Fruit fly (Drosophila melanogaster) whole organism, embryonic: ENCODE results near the gene CG31321.

Experiments
- Abd-B ChIP-seq: fragments of 200-800 bp; sonication (Bioruptor generic); optimal IDR thresholded peaks from 2 replicates; lab custom pipeline; 2018; ENCODE audit warnings: missing biosample characterization, mild to moderate bottlenecking, missing genetic modification characterization, moderate library complexity
- B-H1 ChIP-seq: fragments of 200-800 bp; sonication (Bioruptor generic); IDR thresholded peaks from 3 replicates; pipeline ENCODE4 v1.3.6; 2022; ENCODE audit warnings: missing biosample characterization, missing genetic modification characterization
- CG10209 ChIP-seq: fragments of 200-800 bp; sonication (Bioruptor generic); optimal IDR thresholded peaks from 3 replicates; lab custom pipeline; 2017; ENCODE audit warnings: missing biosample characterization, mild to moderate bottlenecking, missing genetic modification characterization, missing genetic modification reagents
- CG10462 ChIP-seq: fragments of 200-800 bp; sonication (Bioruptor generic); optimal IDR thresholded peaks from 2 replicates; lab custom pipeline; 2016; ENCODE audit warnings: missing biosample characterization, missing genetic modification characterization
- CG11560 ChIP-seq: fragments of 200-800 bp; sonication (Bioruptor generic); IDR thresholded peaks from 3 replicates; pipeline ENCODE4 v1.3.6; 2022; ENCODE audit warnings: missing biosample characterization, missing genetic modification characterization
- CG11696 ChIP-seq: fragments of 200-800 bp; sonication (Bioruptor generic); IDR thresholded peaks from 2 replicates; pipeline ENCODE4 v1.3.6; 2022; ENCODE audit warnings: missing biosample characterization, missing genetic modification characterization
- CG14965 ChIP-seq: fragments of 200-800 bp; sonication (Bioruptor generic); optimal IDR thresholded peaks from 2 replicates; lab custom pipeline; 2016; ENCODE audit warnings: missing biosample characterization, missing genetic modification characterization, borderline replicate concordance
- CG1792 ChIP-seq: fragments of 200-800 bp; sonication (Bioruptor generic); optimal IDR thresholded peaks from 2 replicates; lab custom pipeline; 2016; ENCODE audit warnings: missing biosample characterization, missing genetic modification characterization
- CG2116 ChIP-seq: fragments of 200-800 bp; sonication (Bioruptor generic); optimal IDR thresholded peaks from 3 replicates; lab custom pipeline; 2018; ENCODE audit warnings: missing biosample characterization, mild to moderate bottlenecking, missing genetic modification characterization
- CG30403 ChIP-seq: fragments of 200-800 bp; sonication (Bioruptor generic); optimal IDR thresholded peaks from 3 replicates; lab custom pipeline; 2016; ENCODE audit warnings: missing biosample characterization, missing genetic modification characterization
- CG3281 ChIP-seq: fragments of 200-800 bp; sonication (Bioruptor generic); optimal IDR thresholded peaks from 3 replicates; lab custom pipeline; 2017; ENCODE audit warnings: missing biosample characterization, mild to moderate bottlenecking, missing genetic modification characterization
- CG34422 ChIP-seq: fragments of 200-800 bp; sonication (Bioruptor generic); IDR thresholded peaks from 3 replicates; pipeline ENCODE4 v1.3.6; 2022; ENCODE audit warnings: missing biosample characterization, missing genetic modification characterization
- CG3995 ChIP-seq: fragments of 200-800 bp; sonication (Bioruptor generic); optimal IDR thresholded peaks from 3 replicates; lab custom pipeline; 2016; ENCODE audit warnings: missing biosample characterization, missing genetic modification characterization
- CG4328 ChIP-seq: fragments of 200-800 bp; sonication (Bioruptor generic); optimal IDR thresholded peaks from 3 replicates; lab custom pipeline; 2017; ENCODE audit warnings: missing biosample characterization, missing genetic modification reagents, missing genetic modification characterization
- CG5180 ChIP-seq: fragments of 200-800 bp; sonication (Bioruptor generic); optimal IDR thresholded peaks from 3 replicates; lab custom pipeline; 2017; ENCODE audit warnings: missing biosample characterization, missing genetic modification characterization, mild to moderate bottlenecking, moderate library complexity, missing genetic modification reagents
- CG6654 ChIP-seq: fragments of 200-800 bp; sonication (Bioruptor generic); optimal IDR thresholded peaks from 2 replicates; lab custom pipeline; 2017; ENCODE audit warnings: missing biosample characterization, mild to moderate bottlenecking, missing genetic modification characterization
- CG8944 ChIP-seq: fragments of 200-800 bp; sonication (Bioruptor generic); optimal IDR thresholded peaks from 3 replicates; lab custom pipeline; 2016; ENCODE audit warnings: missing biosample characterization, missing genetic modification characterization
- HLH3B ChIP-seq: fragments of 200-800 bp; sonication (Bioruptor generic); IDR thresholded peaks from 2 replicates; pipeline ENCODE4 v1.3.6; 2022; ENCODE audit warnings: missing biosample characterization, missing genetic modification characterization
- HLH4C ChIP-seq: fragments of 200-800 bp; sonication (Bioruptor generic); IDR thresholded peaks from 3 replicates; pipeline ENCODE4 v1.3.6; 2022; ENCODE audit warnings: missing biosample characterization, missing genetic modification characterization; ENCODE audit not compliant: partially characterized antibody
- HmgZ ChIP-seq: fragments of 200-800 bp; sonication (Bioruptor generic); optimal IDR thresholded peaks from 2 replicates; lab custom pipeline; 2018; ENCODE audit warnings: missing biosample characterization, mild to moderate bottlenecking, missing genetic modification characterization
- Hr39 ChIP-seq: fragments of >200 bp; optimal IDR thresholded peaks from 2 replicates; lab custom pipeline; 2017
- Lhr ChIP-seq: fragments of 200-800 bp; sonication (Bioruptor generic); optimal IDR thresholded peaks from 3 replicates; lab custom pipeline; 2017; ENCODE audit warnings: mild to moderate bottlenecking, missing biosample characterization, missing genetic modification reagents, missing genetic modification characterization
- MESR4 ChIP-seq: fragments of 200-800 bp; sonication (Bioruptor generic); optimal IDR thresholded peaks from 2 replicates; lab custom pipeline; 2018; ENCODE audit warnings: missing biosample characterization, mild to moderate bottlenecking, missing genetic modification characterization, moderate library complexity
- Mad ChIP-seq: fragments of 200-800 bp; sonication (Bioruptor generic); optimal IDR thresholded peaks from 2 replicates; lab custom pipeline; 2016; ENCODE audit warnings: missing biosample characterization, missing genetic modification characterization
- Max ChIP-seq: fragments of 200-800 bp; sonication (Bioruptor generic); optimal IDR thresholded peaks from 2 replicates; lab custom pipeline; 2016; ENCODE audit warnings: missing biosample characterization, mild to moderate bottlenecking, missing genetic modification characterization
- Neu2 ChIP-seq: fragments of 200-800 bp; sonication (Bioruptor generic); optimal IDR thresholded peaks from 3 replicates; lab custom pipeline; 2016; ENCODE audit warnings: missing biosample characterization, missing genetic modification characterization, borderline replicate concordance
- Side ChIP-seq: fragments of 200-800 bp; sonication (Bioruptor generic); optimal IDR thresholded peaks from 2 replicates; lab custom pipeline; 2016; ENCODE audit warnings: missing biosample characterization, missing genetic modification characterization
- bab2 ChIP-seq: fragments of 200-800 bp; sonication (Bioruptor generic); optimal IDR thresholded peaks from 2 replicates; lab custom pipeline; 2016; ENCODE audit warnings: missing biosample characterization, missing genetic modification characterization
- bigmax ChIP-seq: fragments of 200-800 bp; sonication (Bioruptor generic); optimal IDR thresholded peaks from 2 replicates; lab custom pipeline; 2018; ENCODE audit warnings: missing biosample characterization, mild to moderate bottlenecking, missing genetic modification characterization
- bsh ChIP-seq, 2 experiments: fragments of 200-800 bp; sonication (Bioruptor generic); optimal IDR thresholded peaks; 2 replicates each; lab custom pipeline; 2017 to 2018; ENCODE audit warnings: mild to moderate bottlenecking in 2 of 2, missing biosample characterization in 2 of 2, missing genetic modification characterization in 2 of 2, moderate library complexity in 1 of 2
- cato ChIP-seq: fragments of 200-800 bp; sonication (Bioruptor generic); optimal IDR thresholded peaks from 2 replicates; lab custom pipeline; 2016; ENCODE audit warnings: missing biosample characterization, missing genetic modification characterization, borderline replicate concordance
- ci ChIP-seq: fragments of 200-800 bp; sonication (Bioruptor generic); IDR thresholded peaks from 3 replicates; pipeline ENCODE4 v1.3.6; 2022; ENCODE audit warnings: missing biosample characterization, missing genetic modification characterization
- crc ChIP-seq: fragments of 200-800 bp; sonication (Bioruptor generic); optimal IDR thresholded peaks from 2 replicates; lab custom pipeline; 2016; ENCODE audit warnings: missing biosample characterization, missing genetic modification characterization
- disco-r ChIP-seq: fragments of 200-800 bp; sonication (Bioruptor generic); optimal IDR thresholded peaks from 2 replicates; lab custom pipeline; 2016; ENCODE audit warnings: missing biosample characterization, missing genetic modification characterization
- ewg ChIP-seq: fragments of 200-800 bp; sonication (Bioruptor generic); optimal IDR thresholded peaks from 3 replicates; lab custom pipeline; 2017; ENCODE audit warnings: mild to moderate bottlenecking, missing biosample characterization, missing genetic modification reagents, missing genetic modification characterization
- exex ChIP-seq: fragments of 200-800 bp; sonication (Bioruptor generic); optimal IDR thresholded peaks from 4 replicates; lab custom pipeline; 2018; ENCODE audit warnings: missing biosample characterization, mild to moderate bottlenecking, missing genetic modification characterization, moderate library complexity
- ftz-f1 ChIP-seq: fragments of 200-800 bp; sonication (Bioruptor generic); optimal IDR thresholded peaks from 2 replicates; lab custom pipeline; 2016; ENCODE audit warnings: missing biosample characterization, missing genetic modification characterization
- gem ChIP-seq: fragments of 200-800 bp; sonication (Bioruptor generic); optimal IDR thresholded peaks from 2 replicates; lab custom pipeline; 2019; ENCODE audit warnings: missing biosample characterization, mild to moderate bottlenecking, missing genetic modification characterization, moderate library complexity
- hbn ChIP-seq: fragments of 200-800 bp; sonication (Bioruptor generic); IDR thresholded peaks from 2 replicates; pipeline ENCODE4 v1.3.6; 2022; ENCODE audit warnings: missing biosample characterization, missing genetic modification characterization; ENCODE audit not compliant: partially characterized antibody
- kay ChIP-seq: fragments of 200-800 bp; sonication (Bioruptor generic); optimal IDR thresholded peaks from 2 replicates; lab custom pipeline; 2016; ENCODE audit warnings: missing biosample characterization, missing genetic modification characterization
- klu ChIP-seq: fragments of 200-800 bp; sonication (Bioruptor generic); IDR thresholded peaks from 2 replicates; pipeline ENCODE4 v1.3.6; 2022; ENCODE audit warnings: missing biosample characterization, missing genetic modification characterization
- org-1 ChIP-seq: fragments of 200-800 bp; sonication (Bioruptor generic); optimal IDR thresholded peaks from 2 replicates; lab custom pipeline; 2017; ENCODE audit warnings: missing biosample characterization, missing genetic modification characterization
- pfk ChIP-seq: fragments of 200-800 bp; sonication (Bioruptor generic); optimal IDR thresholded peaks from 2 replicates; lab custom pipeline; 2018; ENCODE audit warnings: missing biosample characterization, mild to moderate bottlenecking, missing genetic modification characterization, moderate library complexity
- pum ChIP-seq: fragments of 200-800 bp; sonication (Bioruptor generic); optimal IDR thresholded peaks from 2 replicates; lab custom pipeline; 2016; ENCODE audit warnings: missing biosample characterization, missing genetic modification characterization
- row ChIP-seq: fragments of 200-800 bp; sonication (Bioruptor generic); IDR thresholded peaks from 3 replicates; pipeline ENCODE4 v1.3.6; 2022; ENCODE audit warnings: missing biosample characterization, missing genetic modification characterization
- sens-2 ChIP-seq: fragments of 200-800 bp; sonication (Bioruptor generic); IDR thresholded peaks from 2 replicates; pipeline ENCODE4 v1.3.6; 2022; ENCODE audit warnings: missing biosample characterization, missing genetic modification characterization
- stc ChIP-seq: fragments of 200-800 bp; sonication (Bioruptor generic); IDR thresholded peaks from 2 replicates; pipeline ENCODE4 v1.3.6; 2022; ENCODE audit warnings: missing biosample characterization, missing genetic modification characterization
- tx ChIP-seq: fragments of 200-800 bp; sonication (Bioruptor generic); optimal IDR thresholded peaks from 2 replicates; lab custom pipeline; 2016; ENCODE audit warnings: missing biosample characterization, missing genetic modification characterization
- wek ChIP-seq: fragments of 200-800 bp; sonication (Bioruptor generic); optimal IDR thresholded peaks from 3 replicates; lab custom pipeline; 2018; ENCODE audit warnings: missing biosample characterization, mild to moderate bottlenecking, missing genetic modification characterization, moderate library complexity

Gene CG31321

dm6 chr3R:14326250-14327112, 16.3 kb downstream of the CG31321 start, which contains the start of the genes Afti and ATPsynE (continued):
- peak; percentile 71 for TF ChIP-seq CG3281 (GFP tag; lab: Kevin White, UChicago)
- TF ChIP-seq Mad (GFP tag; lab: Kevin White, UChicago), result peak; percentile 58
- TF ChIP-seq bab2 (GFP tag; lab: Kevin White, UChicago), result peak; percentile 70
- peak; percentile 81 for TF ChIP-seq pum (GFP tag; lab: Kevin White, UChicago)
- peak; percentile 25 for TF ChIP-seq kay (GFP tag; lab: Kevin White, UChicago)
- peak; percentile 35 for TF ChIP-seq hbn (GFP tag; lab: Robert Waterston, UW)
- peak; percentile 41 for TF ChIP-seq CG6654
- peak; percentile 46 for TF ChIP-seq CG1792 (GFP tag; lab: Kevin White, UChicago)
- TF ChIP-seq CG2116 (GFP tag; lab: Kevin White, UChicago), result peak; percentile 68
- TF ChIP-seq pfk, result no peak
- peak; percentile 56 for TF ChIP-seq CG8944
- TF ChIP-seq CG34422, result peak; percentile 55
- no peak for TF ChIP-seq Side (GFP tag; lab: Kevin White, UChicago)
- no peak for TF ChIP-seq CG11696
- no peak for TF ChIP-seq klu (GFP tag; lab: Robert Waterston, UW)
- peak; percentile 76 for TF ChIP-seq row (GFP tag; lab: Robert Waterston, UW)
- no peak for TF ChIP-seq wek (GFP tag; lab: Kevin White, UChicago)
- TF ChIP-seq CG30403, result peak; percentile 79
- TF ChIP-seq ftz-f1 (GFP tag; lab: Kevin White, UChicago), result peak; percentile 97
- TF ChIP-seq org-1 (GFP tag; lab: Kevin White, UChicago), result no peak
- TF ChIP-seq stc (GFP tag; lab: Robert Waterston, UW), result peak; percentile 59
- TF ChIP-seq CG14965, result no peak
- TF ChIP-seq Max (GFP tag; lab: Kevin White, UChicago), result peak; percentile 29
- TF ChIP-seq HLH3B (GFP tag; lab: Robert Waterston, UW), result peak; percentile 66
- no peak for TF ChIP-seq Neu2 (GFP tag; lab: Kevin White, UChicago)
- no peak for TF ChIP-seq CG5180 (GFP tag; lab: Kevin White, UChicago)
- peak; percentile 53 for TF ChIP-seq ewg (GFP tag; lab: Kevin White, UChicago)
- TF ChIP-seq bsh (GFP tag; optimal IDR thresholded peaks at IDR 0.05; lab: Kevin White, UChicago), result peak in 1 of 2 experiments; percentile 62
- TF ChIP-seq sens-2 (GFP tag; lab: Robert Waterston, UW), result no peak
- TF ChIP-seq tx (GFP tag; lab: Kevin White, UChicago), result peak; percentile 19
- peak; percentile 59 for TF ChIP-seq HLH4C (GFP tag; lab: Robert Waterston, UW)
- TF ChIP-seq Lhr (GFP tag; lab: Kevin White, UChicago), result peak; percentile 61
- peak; percentile 8 for TF ChIP-seq cato
- peak; percentile 98 for TF ChIP-seq bigmax (GFP tag; lab: Kevin White, UChicago)
- TF ChIP-seq HmgZ, result peak; percentile 19
- peak; percentile 74 for TF ChIP-seq CG10209 (GFP tag; lab: Kevin White, UChicago)
- peak; percentile 33 for TF ChIP-seq CG10462 (GFP tag; lab: Kevin White, UChicago)
- TF ChIP-seq gem (tag; lab: Kevin White, UChicago), result peak; percentile 80
- peak; percentile 42 for TF ChIP-seq CG4328
- TF ChIP-seq exex, result no peak
- TF ChIP-seq CG11560 (tag; lab: Robert Waterston, UW), result peak; percentile 54; the same call in 1 of the 3 replicates
- TF ChIP-seq B-H1 (GFP tag; lab: Robert Waterston, UW), result peak; percentile 59; the same call in 1 of the 3 replicates
- no peak for TF ChIP-seq CG3995
- TF ChIP-seq crc (GFP tag; lab: Kevin White, UChicago), result peak; percentile 6
- peak; percentile 93 for TF ChIP-seq MESR4 (GFP tag; lab: Kevin White, UChicago)
- TF ChIP-seq disco-r (GFP tag; lab: Kevin White, UChicago), result no peak
- no peak for TF ChIP-seq Abd-B
- TF ChIP-seq Hr39 (lab: Kevin White, UChicago), result no peak
- TF ChIP-seq ci (GFP tag; lab: Robert Waterston, UW), result peak; percentile 76
